Worm (Caenorhabditis elegans) whole organism, midembryonic: Measurements from ENCODE around the gene C04E12.5.

ENCODE experiments used
- T22C8.4 ChIP-seq: fragments of 200-800 bp; sonication (Bioruptor generic); IDR thresholded peaks from 2 replicates; pipeline ENCODE4 v1.3.6; 2022; ENCODE audit warnings: missing genetic modification characterization, missing compliant biosample characterization
- cog-1 ChIP-seq: sonication (generic microtip); optimal IDR thresholded peaks from 2 replicates; lab custom pipeline; 2016; ENCODE audit warnings: missing genetic modification characterization, missing compliant biosample characterization
- flt-1 ChIP-seq: fragments of 200-800 bp; sonication (Bioruptor generic); IDR thresholded peaks from 2 replicates; pipeline ENCODE4 v1.3.6; 2022; ENCODE audit warnings: missing genetic modification characterization, missing compliant biosample characterization
- med-1 ChIP-seq: sonication (generic microtip); optimal IDR thresholded peaks from 2 replicates; lab custom pipeline; 2017; ENCODE audit warnings: missing genetic modification characterization, mild to moderate bottlenecking, missing compliant biosample characterization, antibody characterized with exemption, missing genetic modification reagents; ENCODE audit not compliant: insufficient read depth
- ref-1 ChIP-seq: fragments of 200-800 bp; sonication (Bioruptor generic); conservative IDR thresholded peaks from 2 replicates; pipeline ENCODE4 v1.3.6; 2022; ENCODE audit warnings: missing genetic modification reagents, missing genetic modification characterization, missing compliant biosample characterization
- ztf-23 ChIP-seq: fragments of 200-800 bp; sonication (Bioruptor generic); IDR thresholded peaks from 2 replicates; pipeline ENCODE4 v1.3.6; 2022; ENCODE audit warnings: missing genetic modification reagents, missing genetic modification characterization, missing compliant biosample characterization

DNA sequence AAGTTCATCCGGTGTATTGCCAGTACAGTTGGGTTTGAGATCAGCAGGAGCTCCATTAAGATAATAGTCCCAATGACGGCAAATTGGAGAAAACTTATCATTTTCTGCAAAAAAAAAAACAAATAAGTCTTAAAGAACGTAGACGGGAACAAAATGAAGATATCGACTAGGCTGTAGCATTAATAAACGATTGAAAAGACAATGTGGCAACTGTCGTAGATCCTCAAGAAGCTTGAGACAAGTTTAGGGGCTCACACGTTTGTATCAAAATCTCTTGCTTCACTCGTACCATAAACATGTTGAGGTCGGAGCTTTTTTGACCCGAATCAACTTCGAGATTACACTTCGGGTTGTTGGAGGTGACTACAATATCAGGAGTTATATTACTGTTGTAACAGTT lies 38.4 kb upstream of the C04E12.5 start, which contains the start of gene F35F10.14:
- TF ChIP-seq ztf-23 (GFP tag; lab: Robert Waterston, UW) (no peak), ref-1 (no peak), cog-1 (tag; lab: Kevin White, UChicago) (no peak), med-1 (GFP tag; lab: Kevin White, UChicago) (no peak), flt-1 (GFP tag; lab: Robert Waterston, UW) (no peak), T22C8.4 (no peak)
